Fruit fly (Drosophila melanogaster) whole organism, embryonic: Measurements from ENCODE around the gene CG9776.

Experiments
- Adf1 ChIP-seq: fragments of 200-800 bp; sonication (Bioruptor generic); IDR thresholded peaks from 2 replicates; pipeline ENCODE4 v1.3.6; 2022; ENCODE audit warnings: missing biosample characterization, missing genetic modification characterization
- CG10209 ChIP-seq: fragments of 200-800 bp; sonication (Bioruptor generic); optimal IDR thresholded peaks from 3 replicates; lab custom pipeline; 2017; ENCODE audit warnings: missing biosample characterization, mild to moderate bottlenecking, missing genetic modification characterization, missing genetic modification reagents
- CG12299 ChIP-seq: fragments of 200-800 bp; sonication (Bioruptor generic); optimal IDR thresholded peaks from 2 replicates; lab custom pipeline; 2018; ENCODE audit warnings: missing biosample characterization, mild to moderate bottlenecking, missing genetic modification characterization
- CG12659 ChIP-seq: fragments of 200-800 bp; sonication (Bioruptor generic); optimal IDR thresholded peaks from 3 replicates; lab custom pipeline; 2017; ENCODE audit warnings: mild to moderate bottlenecking, missing biosample characterization, missing genetic modification reagents, missing genetic modification characterization
- CG13123 ChIP-seq: fragments of 200-800 bp; sonication (Bioruptor generic); optimal IDR thresholded peaks from 2 replicates; lab custom pipeline; 2016; ENCODE audit warnings: missing biosample characterization, missing genetic modification characterization
- CG13775 ChIP-seq: fragments of 200-800 bp; sonication (Bioruptor generic); optimal IDR thresholded peaks from 3 replicates; lab custom pipeline; 2017; ENCODE audit warnings: missing biosample characterization, mild to moderate bottlenecking, missing genetic modification characterization
- CG13894 ChIP-seq: fragments of 200-800 bp; sonication (Bioruptor generic); optimal IDR thresholded peaks from 3 replicates; lab custom pipeline; 2018; ENCODE audit warnings: missing biosample characterization, mild to moderate bottlenecking, missing genetic modification characterization, moderate library complexity
- CG14014 ChIP-seq: fragments of 200-800 bp; sonication (Bioruptor generic); IDR thresholded peaks from 2 replicates; pipeline ENCODE4 v1.3.6; 2022; ENCODE audit warnings: missing biosample characterization, missing genetic modification characterization
- CG15011 ChIP-seq: fragments of 200-800 bp; sonication (Bioruptor generic); optimal IDR thresholded peaks from 3 replicates; lab custom pipeline; 2018; ENCODE audit warnings: missing biosample characterization, mild to moderate bottlenecking, missing genetic modification characterization
- CG1529 ChIP-seq: fragments of 200-800 bp; sonication (Bioruptor generic); optimal IDR thresholded peaks from 3 replicates; lab custom pipeline; 2018; ENCODE audit warnings: missing biosample characterization, missing genetic modification characterization
- CG17912 ChIP-seq: fragments of 200-800 bp; sonication (Bioruptor generic); optimal IDR thresholded peaks from 2 replicates; lab custom pipeline; 2018; ENCODE audit warnings: missing biosample characterization, mild to moderate bottlenecking, missing genetic modification characterization
- CG2129 ChIP-seq: fragments of 200-800 bp; sonication (Bioruptor generic); IDR thresholded peaks from 2 replicates; pipeline ENCODE4 v1.3.6; 2022; ENCODE audit warnings: missing biosample characterization, missing genetic modification characterization; ENCODE audit not compliant: partially characterized antibody
- CG30020 ChIP-seq: fragments of 200-800 bp; optimal IDR thresholded peaks from 2 replicates; lab custom pipeline; 2019; ENCODE audit warnings: missing biosample characterization, mild to moderate bottlenecking, missing genetic modification characterization, moderate library complexity
- CG3065 ChIP-seq: fragments of 200-800 bp; sonication (Bioruptor generic); optimal IDR thresholded peaks from 2 replicates; lab custom pipeline; 2016; ENCODE audit warnings: missing biosample characterization, missing genetic modification characterization
- CG33213 ChIP-seq: fragments of 200-800 bp; sonication (Bioruptor generic); optimal IDR thresholded peaks from 3 replicates; lab custom pipeline; 2016; ENCODE audit warnings: missing biosample characterization, missing genetic modification characterization
- CG4328 ChIP-seq: fragments of 200-800 bp; sonication (Bioruptor generic); optimal IDR thresholded peaks from 3 replicates; lab custom pipeline; 2017; ENCODE audit warnings: missing biosample characterization, missing genetic modification reagents, missing genetic modification characterization
- CG6654 ChIP-seq: fragments of 200-800 bp; sonication (Bioruptor generic); optimal IDR thresholded peaks from 2 replicates; lab custom pipeline; 2017; ENCODE audit warnings: missing biosample characterization, mild to moderate bottlenecking, missing genetic modification characterization
- CG7372 ChIP-seq: fragments of 200-800 bp; sonication (Bioruptor generic); IDR thresholded peaks from 2 replicates; pipeline ENCODE4 v1.3.6; 2022; ENCODE audit warnings: missing biosample characterization, missing genetic modification characterization
- CG7745 ChIP-seq: fragments of 200-800 bp; sonication (Bioruptor generic); optimal IDR thresholded peaks from 2 replicates; lab custom pipeline; 2018; ENCODE audit warnings: missing biosample characterization, mild to moderate bottlenecking, missing genetic modification characterization, moderate library complexity
- CG8281 ChIP-seq: fragments of 200-800 bp; sonication (Bioruptor generic); optimal IDR thresholded peaks from 2 replicates; lab custom pipeline; 2018; ENCODE audit warnings: missing biosample characterization, mild to moderate bottlenecking, missing genetic modification characterization, moderate library complexity
- CG8290 ChIP-seq, 3 experiments: fragments of 200-800 bp; sonication (Bioruptor generic); optimal IDR thresholded peaks; 2 replicates each; lab custom pipeline; 2016 to 2019; ENCODE audit warnings: missing biosample characterization in 3 of 3, missing genetic modification characterization in 3 of 3, mild to moderate bottlenecking in 2 of 3, moderate library complexity in 1 of 3
- Chrac-16 ChIP-seq: fragments of 200-800 bp; sonication (Bioruptor generic); optimal IDR thresholded peaks from 3 replicates; lab custom pipeline; 2016; ENCODE audit warnings: missing biosample characterization, missing genetic modification characterization
- Ets65A ChIP-seq: fragments of 200-800 bp; sonication (Bioruptor generic); peaks from one replicate; lab custom pipeline; 2016; ENCODE audit warnings: missing biosample characterization, missing genetic modification characterization
- HLHmδ ChIP-seq: fragments of 200-800 bp; sonication (Bioruptor generic); optimal IDR thresholded peaks from 2 replicates; lab custom pipeline; 2018; ENCODE audit warnings: missing biosample characterization, mild to moderate bottlenecking, missing genetic modification characterization, moderate library complexity
- Hr39 ChIP-seq: fragments of >200 bp; optimal IDR thresholded peaks from 2 replicates; lab custom pipeline; 2017
- Hr78 ChIP-seq, 2 experiments: fragments of 200-800 bp in 1 of 2; fragments of >200 bp in 1 of 2; sonication (Bioruptor generic) in 1 of 2; optimal IDR thresholded peaks; 2 replicates each; lab custom pipeline; 2017 to 2019; ENCODE audit warnings: missing biosample characterization in 2 of 2, missing genetic modification characterization in 2 of 2, mild to moderate bottlenecking in 1 of 2, moderate library complexity in 1 of 2
- Optix ChIP-seq: fragments of 200-800 bp; sonication (Bioruptor generic); IDR thresholded peaks from 3 replicates; pipeline ENCODE4 v1.3.6; 2022; ENCODE audit warnings: missing biosample characterization, missing genetic modification characterization
- Ravus ChIP-seq: fragments of 200-800 bp; sonication (Bioruptor generic); IDR thresholded peaks from 2 replicates; pipeline ENCODE4 v1.3.6; 2022; ENCODE audit warnings: missing biosample characterization, missing genetic modification characterization
- TFAM ChIP-seq: fragments of 200-800 bp; sonication (Bioruptor generic); optimal IDR thresholded peaks from 2 replicates; lab custom pipeline; 2017; ENCODE audit warnings: missing biosample characterization, missing genetic modification characterization, inconsistent platforms
- Vsx1 ChIP-seq: fragments of 200-800 bp; sonication (Bioruptor generic); optimal IDR thresholded peaks from 2 replicates; lab custom pipeline; 2017; ENCODE audit warnings: missing biosample characterization, mild to moderate bottlenecking, missing genetic modification characterization, missing genetic modification reagents
- ac ChIP-seq: fragments of 200-800 bp; sonication (Bioruptor generic); optimal IDR thresholded peaks from 3 replicates; lab custom pipeline; 2017; ENCODE audit warnings: missing biosample characterization, mild to moderate bottlenecking, missing genetic modification characterization
- amos ChIP-seq: fragments of 200-800 bp; sonication (Bioruptor generic); IDR thresholded peaks from 2 replicates; pipeline ENCODE4 v1.3.6; 2022; ENCODE audit warnings: missing biosample characterization, missing genetic modification characterization; ENCODE audit not compliant: partially characterized antibody
- aop ChIP-seq: fragments of 200-800 bp; sonication (Bioruptor generic); IDR thresholded peaks from 2 replicates; pipeline ENCODE4 v1.3.6; 2022; ENCODE audit warnings: missing biosample characterization, missing genetic modification characterization
- az2 ChIP-seq: fragments of 200-800 bp; sonication (Bioruptor generic); optimal IDR thresholded peaks from 3 replicates; lab custom pipeline; 2016; ENCODE audit warnings: missing biosample characterization, missing genetic modification characterization
- bcd ChIP-seq: fragments of 200-800 bp; sonication (Bioruptor generic); optimal IDR thresholded peaks from 2 replicates; lab custom pipeline; 2017; ENCODE audit warnings: missing biosample characterization, mild to moderate bottlenecking, missing genetic modification characterization
- br ChIP-seq: fragments of >200 bp; optimal IDR thresholded peaks from 2 replicates; lab custom pipeline; 2017
- cad ChIP-seq: fragments of >200 bp; optimal IDR thresholded peaks from 2 replicates; lab custom pipeline; 2017; ENCODE audit warnings: missing biosample characterization, missing genetic modification characterization
- cato ChIP-seq: fragments of 200-800 bp; sonication (Bioruptor generic); optimal IDR thresholded peaks from 2 replicates; lab custom pipeline; 2016; ENCODE audit warnings: missing biosample characterization, missing genetic modification characterization, borderline replicate concordance
- crp ChIP-seq, 2 experiments: fragments of 200-800 bp; sonication (Bioruptor generic); optimal IDR thresholded peaks; 2 replicates in 1 of 2; 3 replicates in 1 of 2; lab custom pipeline; 2017; ENCODE audit warnings: missing biosample characterization in 2 of 2, missing genetic modification characterization in 2 of 2, mild to moderate bottlenecking in 1 of 2, moderate library complexity in 1 of 2
- disco-r ChIP-seq: fragments of 200-800 bp; sonication (Bioruptor generic); optimal IDR thresholded peaks from 2 replicates; lab custom pipeline; 2016; ENCODE audit warnings: missing biosample characterization, missing genetic modification characterization
- dm ChIP-seq: fragments of 200-800 bp; sonication (Bioruptor generic); optimal IDR thresholded peaks from 3 replicates; lab custom pipeline; 2016; ENCODE audit warnings: missing biosample characterization, missing genetic modification characterization
- en ChIP-seq: fragments of 200-800 bp; sonication (Bioruptor generic); optimal IDR thresholded peaks from 2 replicates; lab custom pipeline; 2016; ENCODE audit warnings: missing biosample characterization, missing genetic modification characterization
- eve ChIP-seq, 2 experiments: fragments of >200 bp; optimal IDR thresholded peaks; 2 replicates each; lab custom pipeline; 2017; ENCODE audit warnings: missing biosample characterization in 2 of 2, missing genetic modification characterization in 2 of 2
- hth ChIP-seq: fragments of >200 bp; optimal IDR thresholded peaks from 2 replicates; lab custom pipeline; 2017; ENCODE audit warnings: inconsistent platforms
- nom ChIP-seq: fragments of 200-800 bp; sonication (Bioruptor generic); optimal IDR thresholded peaks from 2 replicates; lab custom pipeline; 2017; ENCODE audit warnings: missing biosample characterization, missing genetic modification characterization, mild to moderate bottlenecking, moderate library complexity, missing genetic modification reagents
- sc ChIP-seq, 3 experiments: fragments of >200 bp in 2 of 3; fragments of 200-800 bp in 1 of 3; sonication (Bioruptor generic) in 1 of 3; optimal IDR thresholded peaks; 2 replicates in 2 of 3; 3 replicates in 1 of 3; lab custom pipeline; 2017; ENCODE audit warnings: mild to moderate bottlenecking in 1 of 3, missing biosample characterization in 1 of 3, missing genetic modification characterization in 1 of 3, missing genetic modification reagents in 1 of 3
- sens ChIP-seq: fragments of 200-800 bp; sonication (Bioruptor generic); peaks from one replicate; lab custom pipeline; 2016; ENCODE audit warnings: missing biosample characterization, missing genetic modification characterization
- slbo ChIP-seq: fragments of 200-800 bp; sonication (Bioruptor generic); IDR thresholded peaks from 2 replicates; pipeline ENCODE4 v1.3.6; 2022; ENCODE audit warnings: missing biosample characterization, missing genetic modification characterization
- tio ChIP-seq: fragments of 200-800 bp; sonication (Bioruptor generic); optimal IDR thresholded peaks from 2 replicates; lab custom pipeline; 2017; ENCODE audit warnings: missing biosample characterization, missing genetic modification characterization, inconsistent platforms

Gene CG9776

DNA sequence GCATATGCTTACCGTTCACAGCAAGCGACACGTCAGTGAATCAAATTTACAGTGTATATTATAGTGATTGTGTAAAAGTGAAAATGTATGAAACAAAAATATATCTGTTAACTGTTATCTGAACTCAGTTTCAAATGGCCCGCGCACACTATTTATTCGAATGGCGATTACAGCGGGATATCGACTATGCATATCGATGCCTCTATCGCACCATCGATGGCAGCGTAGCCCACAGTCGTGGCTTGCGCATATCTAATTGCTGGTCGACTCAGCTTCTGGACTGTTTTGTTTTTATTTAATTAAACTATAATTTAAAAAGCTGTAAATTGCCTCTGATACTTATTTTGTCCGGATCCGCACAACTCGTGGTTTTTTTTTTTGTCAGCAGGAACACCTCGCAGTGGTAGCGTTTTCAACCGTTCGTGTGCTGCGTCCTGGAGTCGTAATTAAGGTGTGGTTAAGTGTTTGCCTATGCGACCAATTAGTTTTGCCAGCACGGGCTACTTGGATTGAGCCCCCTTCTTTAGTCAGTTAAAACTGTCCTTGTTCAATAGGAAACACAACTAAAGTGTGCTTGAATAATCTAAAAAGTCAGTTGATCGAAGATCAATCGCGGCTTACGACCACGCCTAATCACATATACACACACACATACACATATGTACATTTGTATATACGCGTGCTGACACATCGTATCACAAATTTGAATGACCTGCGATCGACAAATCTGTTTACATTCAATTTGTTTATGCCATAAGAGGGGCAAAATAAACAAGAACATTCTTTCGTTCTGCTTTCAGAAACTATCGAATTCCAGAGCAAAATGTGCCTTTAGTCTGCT is 47.4 kb upstream of the CG9776 start, which contains the start of gene Cont (continued):
- TF ChIP-seq CG14014 (GFP tag; lab: Robert Waterston, UW) (no peak), CG3065 (GFP tag; lab: Kevin White, UChicago) (peak; percentile 20), CG7745 (tag; lab: Kevin White, UChicago) (no peak), Optix (no peak), CG13894 (tag; lab: Kevin White, UChicago) (peak; percentile 14), cato (GFP tag; lab: Kevin White, UChicago) (no peak), HLHmδ (GFP tag; lab: Kevin White, UChicago) (no peak), az2 (GFP tag; lab: Kevin White, UChicago) (no peak), Ravus (GFP tag; lab: Robert Waterston, UW) (no peak), Hr78 (GFP tag; optimal IDR thresholded peaks at IDR 0.05; lab: Kevin White, UChicago) (no peak), CG15011 (GFP tag; lab: Kevin White, UChicago) (no peak), CG4328 (GFP tag; lab: Kevin White, UChicago) (no peak), amos (GFP tag; lab: Robert Waterston, UW) (peak; percentile 97), sens (GFP tag; lab: Kevin White, UChicago) (peak; percentile 89), TFAM (GFP tag; lab: Kevin White, UChicago) (no peak), ac (GFP tag; lab: Kevin White, UChicago) (no peak), Ets65A (GFP tag; lab: Kevin White, UChicago) (no peak), br (lab: Kevin White, UChicago) (no peak), slbo (no peak), en (no peak), CG12659 (GFP tag; lab: Kevin White, UChicago) (peak; percentile 48), hth (lab: Kevin White, UChicago) (no peak), sc (optimal IDR thresholded peaks at IDR 0.05; lab: Kevin White, UChicago) (no peak), sc (GFP tag; optimal IDR thresholded peaks at IDR 0.05; lab: Kevin White, UChicago) (no peak), CG30020 (tag; lab: Kevin White, UChicago) (peak; percentile 61), Chrac-16 (no peak), CG17912 (no peak), CG8281 (tag; lab: Kevin White, UChicago) (no peak), crp (GFP tag; optimal IDR thresholded peaks at IDR 0.05; lab: Kevin White, UChicago) (no peak), eve (GFP tag; optimal IDR thresholded peaks at IDR 0.05; lab: Kevin White, UChicago) (no peak), CG10209 (no peak), cad (GFP tag; lab: Kevin White, UChicago) (no peak), CG13123 (GFP tag; lab: Kevin White, UChicago) (no peak), disco-r (no peak), dm (GFP tag; lab: Kevin White, UChicago) (no peak), nom (GFP tag; lab: Kevin White, UChicago) (no peak), tio (GFP tag; lab: Kevin White, UChicago) (no peak), aop (GFP tag; lab: Robert Waterston, UW) (no peak), Hr39 (lab: Kevin White, UChicago) (no peak), CG1529 (GFP tag; lab: Kevin White, UChicago) (no peak), CG13775 (GFP tag; lab: Kevin White, UChicago) (no peak), Vsx1 (no peak), CG33213 (GFP tag; lab: Kevin White, UChicago) (no peak), CG12299 (tag; lab: Kevin White, UChicago) (no peak), CG6654 (no peak), CG8290 (GFP tag; optimal IDR thresholded peaks at IDR 0.05; lab: Kevin White, UChicago) (no peak), CG8290 (tag; optimal IDR thresholded peaks at IDR 0.05; lab: Kevin White, UChicago) (peak in 1 of 2 experiments; percentile 71), Adf1 (GFP tag; lab: Robert Waterston, UW) (peak; percentile 27), CG7372 (GFP tag; lab: Robert Waterston, UW) (no peak), CG2129 (GFP tag; lab: Robert Waterston, UW) (peak; percentile 62), bcd (GFP tag; lab: Kevin White, UChicago) (no peak)
